Worm (Caenorhabditis elegans) whole organism, mixed stage, embryonic: Measurements from ENCODE around the gene fbxa-35.

Experiments
- M03D4.4 ChIP-seq: sonication (generic microtip); optimal IDR thresholded peaks from 2 replicates; lab custom pipeline; 2017; ENCODE audit warnings: mild to moderate bottlenecking, missing genetic modification characterization, missing compliant biosample characterization
- bed-3 ChIP-seq: fragments of 200-800 bp; sonication (Bioruptor generic); optimal IDR thresholded peaks from 3 replicates; lab custom pipeline; 2018; ENCODE audit warnings: mild to moderate bottlenecking, missing genetic modification characterization, moderate library complexity, missing compliant biosample characterization
- blmp-1 ChIP-seq: fragments of 150-350 bp; optimal IDR thresholded peaks from 2 replicates; lab custom pipeline; 2014; ENCODE audit warnings: missing biosample characterization, missing genetic modification characterization
- ceh-39 ChIP-seq: fragments of 150-350 bp; optimal IDR thresholded peaks from 2 replicates; lab custom pipeline; 2014; ENCODE audit warnings: missing biosample characterization, missing genetic modification characterization
- ceh-43 ChIP-seq: fragments of 200-800 bp; sonication (Bioruptor generic); optimal IDR thresholded peaks from 2 replicates; lab custom pipeline; 2018; ENCODE audit warnings: mild to moderate bottlenecking, missing genetic modification characterization, moderate library complexity, missing compliant biosample characterization
- ceh-83 ChIP-seq: fragments of 200-800 bp; sonication (Bioruptor generic); optimal IDR thresholded peaks from 2 replicates; lab custom pipeline; 2018; ENCODE audit warnings: mild to moderate bottlenecking, missing genetic modification characterization, missing compliant biosample characterization
- ces-1 ChIP-seq: fragments of 150-350 bp; optimal IDR thresholded peaks from 2 replicates; lab custom pipeline; 2014; ENCODE audit warnings: missing biosample characterization, missing genetic modification reagents, missing genetic modification characterization
- cnd-1 ChIP-seq: fragments of 200-800 bp; sonication (Bioruptor generic); optimal IDR thresholded peaks from 2 replicates; lab custom pipeline; 2018; ENCODE audit warnings: mild to moderate bottlenecking, missing genetic modification characterization, missing compliant biosample characterization
- drap-1 ChIP-seq: fragments of 200-800 bp; sonication (Bioruptor generic); optimal IDR thresholded peaks from 3 replicates; lab custom pipeline; 2018; ENCODE audit warnings: mild to moderate bottlenecking, missing genetic modification characterization, missing compliant biosample characterization
- flh-1 ChIP-seq: fragments of 200-800 bp; sonication (Bioruptor generic); optimal IDR thresholded peaks from 2 replicates; lab custom pipeline; 2018; ENCODE audit warnings: mild to moderate bottlenecking, missing genetic modification characterization, moderate library complexity, missing compliant biosample characterization
- ham-2 ChIP-seq: fragments of 200-800 bp; sonication (Bioruptor generic); optimal IDR thresholded peaks from 2 replicates; lab custom pipeline; 2018; ENCODE audit warnings: mild to moderate bottlenecking, missing genetic modification characterization, missing compliant biosample characterization
- hlh-1 ChIP-seq: fragments of 150-350 bp; optimal IDR thresholded peaks from 2 replicates; lab custom pipeline; 2014; ENCODE audit warnings: missing biosample characterization, missing genetic modification reagents, missing genetic modification characterization
- lin-13 ChIP-seq: fragments of 150-350 bp; optimal IDR thresholded peaks from 2 replicates; lab custom pipeline; 2014; ENCODE audit warnings: missing biosample characterization, missing genetic modification characterization
- lin-32 ChIP-seq: fragments of 200-800 bp; sonication (Bioruptor generic); optimal IDR thresholded peaks from 2 replicates; lab custom pipeline; 2018; ENCODE audit warnings: mild to moderate bottlenecking, missing genetic modification characterization, missing compliant biosample characterization
- lsy-2 ChIP-seq: fragments of 150-350 bp; optimal IDR thresholded peaks from 2 replicates; lab custom pipeline; 2014; ENCODE audit warnings: missing biosample characterization, missing genetic modification characterization
- mab-5 ChIP-seq: fragments of 150-350 bp; optimal IDR thresholded peaks from 2 replicates; lab custom pipeline; 2014; ENCODE audit warnings: missing biosample characterization, missing genetic modification characterization
- mep-1 ChIP-seq: fragments of 150-350 bp; optimal IDR thresholded peaks from 2 replicates; lab custom pipeline; 2017; ENCODE audit warnings: missing biosample characterization, missing genetic modification reagents, missing genetic modification characterization, inconsistent platforms
- nhr-12 ChIP-seq: fragments of 150-350 bp; optimal IDR thresholded peaks from 2 replicates; lab custom pipeline; 2014; ENCODE audit warnings: missing biosample characterization, missing genetic modification characterization
- nhr-2 ChIP-seq: fragments of 150-350 bp; optimal IDR thresholded peaks from 2 replicates; lab custom pipeline; 2014; ENCODE audit warnings: missing biosample characterization, missing genetic modification characterization
- nhr-237 ChIP-seq: fragments of 150-350 bp; optimal IDR thresholded peaks from 2 replicates; lab custom pipeline; 2014; ENCODE audit warnings: missing biosample characterization, missing genetic modification characterization
- nhr-76 ChIP-seq: sonication (generic microtip); optimal IDR thresholded peaks from 2 replicates; lab custom pipeline; 2017; ENCODE audit warnings: missing biosample characterization, missing genetic modification characterization
- pha-4 ChIP-seq: fragments of 150-350 bp; optimal IDR thresholded peaks from 2 replicates; lab custom pipeline; 2018; ENCODE audit warnings: missing biosample characterization, missing genetic modification reagents, missing genetic modification characterization
- sem-2 ChIP-seq: fragments of 200-800 bp; sonication (Bioruptor generic); optimal IDR thresholded peaks from 2 replicates; lab custom pipeline; 2018; ENCODE audit warnings: mild to moderate bottlenecking, missing genetic modification characterization, missing compliant biosample characterization
- snpc-4 ChIP-seq: fragments of 150-350 bp; optimal IDR thresholded peaks from 2 replicates; lab custom pipeline; 2014; ENCODE audit warnings: missing biosample characterization, missing genetic modification characterization
- sptf-1 ChIP-seq: sonication (generic microtip); optimal IDR thresholded peaks from 2 replicates; lab custom pipeline; 2017; ENCODE audit warnings: mild to moderate bottlenecking, missing genetic modification characterization, moderate library complexity, missing compliant biosample characterization
- unc-120 ChIP-seq: sonication (generic microtip); optimal IDR thresholded peaks from 2 replicates; lab custom pipeline; 2017; ENCODE audit warnings: missing genetic modification characterization, missing compliant biosample characterization; ENCODE audit not compliant: poor library complexity, severe bottlenecking
- unc-39 ChIP-seq: fragments of 150-350 bp; optimal IDR thresholded peaks from 2 replicates; lab custom pipeline; 2014; ENCODE audit warnings: missing biosample characterization, missing genetic modification characterization
- unc-62 ChIP-seq: fragments of 150-350 bp; optimal IDR thresholded peaks from 2 replicates; lab custom pipeline; 2014; ENCODE audit warnings: missing biosample characterization, missing genetic modification reagents, missing genetic modification characterization
- zip-8 ChIP-seq: fragments of 150-350 bp; optimal IDR thresholded peaks from 2 replicates; lab custom pipeline; 2014; ENCODE audit warnings: missing biosample characterization, missing genetic modification characterization
- ztf-11 ChIP-seq: fragments of 150-350 bp; optimal IDR thresholded peaks from 2 replicates; lab custom pipeline; 2014; ENCODE audit warnings: missing biosample characterization, missing genetic modification characterization

The fbxa-35 gene

DNA sequence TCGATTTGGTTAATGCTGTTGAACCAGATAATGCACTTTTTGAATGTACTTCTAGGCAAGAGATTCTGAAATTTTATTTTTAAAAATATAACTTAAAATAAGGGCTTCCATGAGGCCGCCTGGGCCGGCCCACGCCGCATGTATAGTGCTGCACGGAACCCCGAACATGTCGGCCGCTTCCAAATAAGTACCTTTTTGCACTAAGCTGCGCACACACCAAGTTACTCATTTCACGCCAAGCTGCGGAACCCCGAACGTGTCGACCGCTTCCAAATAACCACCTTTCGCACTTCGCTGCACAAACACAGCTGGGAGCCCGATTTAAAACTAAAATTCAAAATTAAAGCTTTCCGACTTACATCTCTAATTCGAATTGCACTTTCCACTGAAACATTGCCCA, 15.9 kb downstream of the fbxa-35 start:
- no peak for TF ChIP-seq cnd-1 (tag; lab: Kevin White, UChicago)
- no peak for TF ChIP-seq mep-1 (tag; lab: Kevin White, UChicago)
- TF ChIP-seq unc-39 (tag; lab: Kevin White, UChicago) = no peak
- TF ChIP-seq drap-1 (GFP tag; lab: Kevin White, UChicago) = no peak
- TF ChIP-seq ceh-39 (tag; lab: Kevin White, UChicago) = no peak
- TF ChIP-seq unc-62 (GFP tag; lab: Kevin White, UChicago) = no peak
- TF ChIP-seq blmp-1 (tag; lab: Kevin White, UChicago) = no peak
- no peak for TF ChIP-seq lin-13 (tag; lab: Kevin White, UChicago)
- TF ChIP-seq mab-5 (tag; lab: Kevin White, UChicago) = no peak
- TF ChIP-seq sptf-1 (tag; lab: Kevin White, UChicago) = no peak
- no peak for TF ChIP-seq ceh-43 (GFP tag; lab: Kevin White, UChicago)
- no peak for TF ChIP-seq nhr-2 (tag; lab: Kevin White, UChicago)
- TF ChIP-seq nhr-237 = no peak
- no peak for TF ChIP-seq nhr-76 (tag; lab: Kevin White, UChicago)
- no peak for TF ChIP-seq lsy-2 (tag; lab: Kevin White, UChicago)
- TF ChIP-seq zip-8 (tag; lab: Kevin White, UChicago) = no peak
- no peak for TF ChIP-seq ceh-83 (GFP tag; lab: Kevin White, UChicago)
- no peak for TF ChIP-seq snpc-4 (tag; lab: Kevin White, UChicago)
- TF ChIP-seq bed-3 (GFP tag; lab: Kevin White, UChicago) = no peak

DNA sequence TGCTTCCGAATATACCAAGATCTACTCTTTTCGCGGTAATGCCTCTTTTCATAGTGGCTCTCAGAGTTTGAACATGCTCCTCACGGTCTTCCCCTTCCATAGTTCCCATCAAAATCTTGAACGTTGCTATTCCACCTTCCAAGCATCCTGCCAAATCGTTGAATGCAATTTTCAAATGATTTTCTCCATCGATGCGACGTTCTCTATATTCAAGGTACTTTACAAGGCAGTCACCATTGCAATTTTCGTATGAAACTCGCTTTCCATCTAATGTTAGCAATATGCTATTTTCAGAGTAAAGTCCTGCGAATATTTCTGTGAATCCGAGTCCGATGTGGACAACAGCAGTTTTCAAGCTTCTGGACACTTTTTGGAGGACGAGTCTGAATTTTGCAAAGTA, 18.8 kb downstream of the fbxa-35 start:
- TF ChIP-seq M03D4.4 (tag; lab: Kevin White, UChicago) = no peak
- TF ChIP-seq unc-39 (tag; lab: Kevin White, UChicago) = no peak
- no peak for TF ChIP-seq unc-62 (GFP tag; lab: Kevin White, UChicago)
- no peak for TF ChIP-seq flh-1 (GFP tag; lab: Kevin White, UChicago)
- TF ChIP-seq nhr-237 = no peak
- TF ChIP-seq nhr-2 (tag; lab: Kevin White, UChicago) = no peak
- TF ChIP-seq blmp-1 (tag; lab: Kevin White, UChicago) = no peak
- no peak for TF ChIP-seq lsy-2 (tag; lab: Kevin White, UChicago)
- TF ChIP-seq lin-13 (tag; lab: Kevin White, UChicago) = no peak
- TF ChIP-seq pha-4 (tag; lab: Kevin White, UChicago) = no peak
- no peak for TF ChIP-seq ztf-11 (tag; lab: Kevin White, UChicago)
- TF ChIP-seq snpc-4 (tag; lab: Kevin White, UChicago) = no peak
- TF ChIP-seq lin-32 (GFP tag; lab: Kevin White, UChicago) = no peak
- no peak for TF ChIP-seq ceh-39 (tag; lab: Kevin White, UChicago)
- no peak for TF ChIP-seq hlh-1
- TF ChIP-seq mep-1 (tag; lab: Kevin White, UChicago) = no peak

DNA sequence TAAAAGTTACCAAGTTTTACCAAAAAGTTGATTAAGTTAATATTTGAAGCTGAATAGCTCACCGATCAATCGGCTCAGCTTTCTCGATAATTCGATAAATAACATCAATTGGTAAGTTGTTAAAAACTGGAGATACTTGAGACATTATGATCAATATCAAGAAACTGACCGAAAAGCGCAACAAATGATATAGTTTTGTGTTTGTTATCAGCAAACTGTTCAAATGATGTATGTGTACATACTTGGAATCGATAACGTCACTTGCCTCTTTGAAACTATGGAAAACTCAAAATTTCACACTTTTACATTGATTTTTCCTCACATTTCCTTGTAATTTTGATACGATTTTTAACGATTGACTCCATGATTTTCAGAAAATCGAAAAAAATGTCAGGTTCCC, 19.6 kb downstream of the fbxa-35 start, which contains the start of the genes fbxa-80 and fbxa-19:
Gene fbxa-80, minus strand, starts transcription at position 173 of the 400 bp plus-strand sequence.
Gene fbxa-19, plus strand, starts transcription at position 364 of the 400 bp plus-strand sequence.
- no peak for TF ChIP-seq lsy-2 (tag; lab: Kevin White, UChicago)
- no peak for TF ChIP-seq unc-39 (tag; lab: Kevin White, UChicago)
- no peak for TF ChIP-seq bed-3 (GFP tag; lab: Kevin White, UChicago)
- TF ChIP-seq mab-5 (tag; lab: Kevin White, UChicago) = no peak
- no peak for TF ChIP-seq ham-2

DNA sequence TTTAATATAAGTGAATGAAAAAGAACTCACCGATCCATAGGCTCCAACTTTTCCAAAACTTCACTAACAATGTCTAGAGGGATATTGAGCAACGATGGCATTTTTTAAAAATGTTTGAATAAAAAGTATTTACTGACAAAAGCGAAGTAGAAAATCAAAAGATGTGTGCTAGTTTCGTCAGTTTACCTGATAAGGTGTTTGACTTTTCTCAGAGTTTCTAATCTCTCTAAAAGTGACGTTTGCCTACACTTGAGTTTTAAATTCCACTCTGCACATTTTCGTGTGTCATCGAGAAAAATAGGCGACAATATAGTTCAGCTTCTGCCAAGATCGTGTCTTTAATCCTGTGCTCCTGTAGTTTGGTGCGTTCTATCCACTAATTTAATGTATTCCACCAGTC, 26.1 kb downstream of the fbxa-35 start, which contains the start of gene fbxa-15:
Gene fbxa-15, minus strand, starts transcription at position 101 of the 400 bp plus-strand sequence.
- TF ChIP-seq ham-2 = no peak
- no peak for TF ChIP-seq lsy-2 (tag; lab: Kevin White, UChicago)
- no peak for TF ChIP-seq mep-1 (tag; lab: Kevin White, UChicago)
- TF ChIP-seq snpc-4 (tag; lab: Kevin White, UChicago) = no peak
- no peak for TF ChIP-seq ztf-11 (tag; lab: Kevin White, UChicago)
- TF ChIP-seq unc-39 (tag; lab: Kevin White, UChicago) = no peak
- TF ChIP-seq sem-2 (GFP tag; lab: Kevin White, UChicago) = no peak
- TF ChIP-seq unc-120 (tag; lab: Kevin White, UChicago) = no peak
- no peak for TF ChIP-seq cnd-1 (tag; lab: Kevin White, UChicago)
- no peak for TF ChIP-seq lin-32 (GFP tag; lab: Kevin White, UChicago)
- no peak for TF ChIP-seq nhr-12 (tag; lab: Kevin White, UChicago)
- no peak for TF ChIP-seq ces-1 (GFP tag; lab: Kevin White, UChicago)

DNA sequence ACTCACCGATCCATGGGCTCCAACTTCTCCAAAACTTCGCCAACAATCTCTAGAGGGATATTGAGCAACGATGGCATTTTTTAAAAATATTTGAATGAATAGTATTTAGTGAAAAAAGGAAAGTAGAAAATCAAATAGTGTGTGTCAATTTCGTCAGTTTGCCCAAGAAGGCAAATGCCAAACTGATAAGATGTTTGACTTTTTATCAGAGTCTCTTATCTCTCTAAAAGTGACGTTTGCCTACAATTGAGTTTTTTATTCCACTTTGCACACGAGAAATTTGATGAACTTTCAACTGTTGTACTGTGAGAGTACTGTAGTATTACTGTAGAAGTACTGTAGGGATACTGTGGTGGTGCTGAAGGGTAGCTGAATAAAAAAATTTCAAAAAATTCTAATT, 28.1 kb downstream of the fbxa-35 start:
- no peak for TF ChIP-seq nhr-76 (tag; lab: Kevin White, UChicago)
- no peak for TF ChIP-seq sem-2 (GFP tag; lab: Kevin White, UChicago)
- no peak for TF ChIP-seq unc-39 (tag; lab: Kevin White, UChicago)
- TF ChIP-seq drap-1 (GFP tag; lab: Kevin White, UChicago) = no peak
- no peak for TF ChIP-seq ztf-11 (tag; lab: Kevin White, UChicago)
- no peak for TF ChIP-seq lin-32 (GFP tag; lab: Kevin White, UChicago)
- no peak for TF ChIP-seq mab-5 (tag; lab: Kevin White, UChicago)
